Worm (Caenorhabditis elegans): Measurements from ENCODE around the gene srz-11.
"Not testable (repeated sequence)": the region's sequence is repeated elsewhere in the genome, so short reads cannot be mapped to it uniquely, and the experiment has no call there.

srz-11 gene

ce11 chrV:15162697-15163096 lies at the start of gene srz-11:
Gene srz-11 (plus strand): TSS chrV:15163082.
- TF ChIP-seq hnd-1 (tag; optimal IDR thresholded peaks at IDR 0.05) = no peak
- no peak for TF ChIP-seq aly-1 (tag; optimal IDR thresholded peaks at IDR 0.05)
- TF ChIP-seq scrt-1 (GFP tag; IDR thresholded peaks at IDR 0.05) = no peak
- TF ChIP-seq hmbx-1 (tag; optimal IDR thresholded peaks at IDR 0.05) = no peak
- TF ChIP-seq flt-1 (GFP tag; IDR thresholded peaks at IDR 0.05) = no peak
- no peak for TF ChIP-seq pes-1 (GFP tag; IDR thresholded peaks at IDR 0.05)
- no peak for TF ChIP-seq tra-4 (tag; optimal IDR thresholded peaks at IDR 0.05)
- no peak for TF ChIP-seq sea-1 (GFP tag; conservative IDR thresholded peaks at IDR 0.05)
- no peak for TF ChIP-seq tbx-37 (GFP tag; conservative IDR thresholded peaks at IDR 0.05)
- TF ChIP-seq hmg-4 (GFP tag; optimal IDR thresholded peaks at IDR 0.05) = no peak

ce11 chrV:15113992-15114391 lies 48.9 kb upstream of the srz-11 start, which contains the start of gene T01G5.6:
Gene T01G5.6 (minus strand): TSS chrV:15114092.
- TF ChIP-seq ceh-36 (tag; optimal IDR thresholded peaks at IDR 0.05) = no peak
- TF ChIP-seq tbx-11 (GFP tag; IDR thresholded peaks at IDR 0.05) = no peak
- TF ChIP-seq ets-7 (tag; optimal IDR thresholded peaks at IDR 0.05) = no peak
- no peak for TF ChIP-seq B0310.2 (tag; optimal IDR thresholded peaks at IDR 0.05)
- no peak for TF ChIP-seq tbx-37 (GFP tag; conservative IDR thresholded peaks at IDR 0.05)
- TF ChIP-seq ceh-13 (GFP tag; optimal IDR thresholded peaks at IDR 0.05) = no peak
- TF ChIP-seq hmbx-1 (tag; optimal IDR thresholded peaks at IDR 0.05) = no peak
- TF ChIP-seq sea-1 (GFP tag; conservative IDR thresholded peaks at IDR 0.05) = no peak
- TF ChIP-seq hnd-1 (tag; optimal IDR thresholded peaks at IDR 0.05) = no peak
- no peak for TF ChIP-seq scrt-1 (GFP tag; IDR thresholded peaks at IDR 0.05)
- TF ChIP-seq ama-1 (optimal IDR thresholded peaks at IDR 0.05) = no peak
- TF ChIP-seq hmg-4 (GFP tag; optimal IDR thresholded peaks at IDR 0.05) = no peak
- no peak for TF ChIP-seq F13C5.2 (tag; optimal IDR thresholded peaks at IDR 0.05)
- no peak for TF ChIP-seq tra-4 (tag; optimal IDR thresholded peaks at IDR 0.05)
- no peak for TF ChIP-seq aly-1 (tag; optimal IDR thresholded peaks at IDR 0.05)
- TF ChIP-seq flt-1 (GFP tag; IDR thresholded peaks at IDR 0.05) = no peak
- no peak for TF ChIP-seq pes-1 (GFP tag; IDR thresholded peaks at IDR 0.05)

ce11 chrV:15115968-15116367 lies 46.9 kb upstream of the srz-11 start, which contains the start of gene T01G5.8:
Gene T01G5.8 (plus strand): TSS chrV:15116268.
- TF ChIP-seq tra-4 (tag; optimal IDR thresholded peaks at IDR 0.05); B0310.2 (tag; optimal IDR thresholded peaks at IDR 0.05); hmg-4 (GFP tag; optimal IDR thresholded peaks at IDR 0.05): not testable (repeated sequence)

DNA sequence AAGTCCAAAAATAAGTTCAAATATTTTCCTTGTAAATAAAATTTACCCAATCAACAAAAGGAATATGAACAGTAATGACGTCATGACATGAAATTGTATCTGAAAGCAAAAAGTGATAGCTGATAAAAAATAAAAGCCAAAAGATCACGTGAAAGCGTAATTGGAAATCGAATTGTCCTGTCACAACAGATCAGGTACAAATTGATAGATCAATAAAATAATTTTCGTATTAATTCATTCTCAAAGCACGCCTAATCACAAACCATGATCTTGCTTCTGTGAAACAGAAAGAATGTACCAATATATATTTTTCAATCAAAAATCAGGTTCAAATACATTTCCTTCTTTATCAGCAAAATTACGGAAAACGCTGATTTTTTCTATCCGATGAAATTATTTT lies 43.4 kb upstream of the srz-11 start, which contains the start of gene flor-1:
TSS of gene flor-1 (minus strand) at position 101 of the 400 bp plus-strand sequence.
- no peak for TF ChIP-seq tra-4 (tag; optimal IDR thresholded peaks at IDR 0.05)
- TF ChIP-seq hmg-4 (GFP tag; optimal IDR thresholded peaks at IDR 0.05) = no peak
- TF ChIP-seq sea-1 (GFP tag; conservative IDR thresholded peaks at IDR 0.05) = no peak
- TF ChIP-seq pes-1 (GFP tag; IDR thresholded peaks at IDR 0.05) = no peak
- no peak for TF ChIP-seq ets-7 (tag; optimal IDR thresholded peaks at IDR 0.05)

- not testable (repeated sequence) for TF ChIP-seq B0310.2 (tag; optimal IDR thresholded peaks at IDR 0.05); sea-1 (GFP tag; conservative IDR thresholded peaks at IDR 0.05); pes-1 (GFP tag; IDR thresholded peaks at IDR 0.05)
These were observed 37.7 kb upstream of the srz-11 start, which contains the start of gene ugt-30 for ce11 chrV:15125162-15125561. Gene ugt-30 (minus strand): TSS chrV:15125262.

DNA sequence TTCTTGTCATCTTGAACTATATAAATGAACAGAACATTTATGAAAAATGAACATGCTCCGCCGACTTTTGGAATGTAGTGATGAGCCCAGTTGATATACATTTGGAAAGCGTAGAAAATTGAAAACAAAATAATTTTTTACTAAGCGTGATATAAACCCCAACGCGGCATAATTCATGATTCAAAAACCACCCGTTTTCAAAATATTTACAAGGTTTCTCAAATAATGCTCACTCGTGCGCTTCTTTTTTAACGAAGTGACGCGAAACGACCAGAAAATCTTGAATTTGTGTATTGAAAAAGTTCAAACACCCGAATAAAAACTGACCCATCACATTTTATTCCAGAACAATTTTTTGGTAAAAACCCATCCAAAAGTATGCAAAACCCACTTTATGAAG lies 35.5 kb upstream of the srz-11 start, which contains the start of gene srj-27:
TSS of gene srj-27 (minus strand) at position 101 of the 400 bp plus-strand sequence.
- TF ChIP-seq tbx-11 (GFP tag; IDR thresholded peaks at IDR 0.05) (no peak), ceh-13 (GFP tag; optimal IDR thresholded peaks at IDR 0.05) (no peak), F13C5.2 (tag; optimal IDR thresholded peaks at IDR 0.05) (no peak), tbx-37 (GFP tag; conservative IDR thresholded peaks at IDR 0.05) (no peak), ceh-36 (tag; optimal IDR thresholded peaks at IDR 0.05) (no peak), tra-4 (tag; optimal IDR thresholded peaks at IDR 0.05) (no peak), sea-1 (GFP tag; conservative IDR thresholded peaks at IDR 0.05) (no peak), ama-1 (optimal IDR thresholded peaks at IDR 0.05) (no peak), hmbx-1 (tag; optimal IDR thresholded peaks at IDR 0.05) (no peak), B0310.2 (tag; optimal IDR thresholded peaks at IDR 0.05) (no peak), hnd-1 (tag; optimal IDR thresholded peaks at IDR 0.05) (no peak)

DNA sequence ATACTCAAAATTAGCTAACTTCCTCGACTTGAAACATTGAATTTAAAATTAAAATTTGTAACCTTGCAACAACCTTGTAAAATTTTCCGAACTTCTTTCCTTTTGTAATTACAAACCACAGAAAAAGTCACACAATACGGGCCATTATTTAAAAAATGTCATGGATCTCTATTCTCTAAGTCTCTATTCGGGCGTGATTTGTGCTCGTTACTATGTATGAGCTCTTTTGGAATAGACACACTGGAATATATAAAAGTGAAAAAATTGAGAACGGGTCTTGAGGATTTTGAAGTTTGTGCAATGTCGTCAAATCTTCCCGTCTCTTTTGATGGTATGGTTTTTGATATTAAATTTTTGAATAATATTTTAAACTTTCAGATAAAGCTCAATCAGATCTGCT lies 34.9 kb upstream of the srz-11 start, which contains the start of gene srr-7:
TSS of gene srr-7 (plus strand) at position 301 of the 400 bp plus-strand sequence.
- TF ChIP-seq hmg-4 (GFP tag; optimal IDR thresholded peaks at IDR 0.05) (no peak), ets-7 (tag; optimal IDR thresholded peaks at IDR 0.05) (no peak), hnd-1 (tag; optimal IDR thresholded peaks at IDR 0.05) (no peak), scrt-1 (GFP tag; IDR thresholded peaks at IDR 0.05) (no peak), hmbx-1 (tag; optimal IDR thresholded peaks at IDR 0.05) (no peak), tbx-11 (GFP tag; IDR thresholded peaks at IDR 0.05) (no peak), aly-1 (tag; optimal IDR thresholded peaks at IDR 0.05) (no peak), ama-1 (optimal IDR thresholded peaks at IDR 0.05) (no peak), ceh-36 (tag; optimal IDR thresholded peaks at IDR 0.05) (no peak), B0310.2 (tag; optimal IDR thresholded peaks at IDR 0.05) (no peak), ceh-13 (GFP tag; optimal IDR thresholded peaks at IDR 0.05) (no peak), pes-1 (GFP tag; IDR thresholded peaks at IDR 0.05) (no peak), tbx-37 (GFP tag; conservative IDR thresholded peaks at IDR 0.05) (no peak), tra-4 (tag; optimal IDR thresholded peaks at IDR 0.05) (no peak), sea-1 (GFP tag; conservative IDR thresholded peaks at IDR 0.05) (no peak), F13C5.2 (tag; optimal IDR thresholded peaks at IDR 0.05) (no peak), flt-1 (GFP tag; IDR thresholded peaks at IDR 0.05) (no peak)

- no peak for TF ChIP-seq F13C5.2 (tag; optimal IDR thresholded peaks at IDR 0.05)
- TF ChIP-seq ets-7 (tag; optimal IDR thresholded peaks at IDR 0.05) = no peak
- TF ChIP-seq ceh-13 (GFP tag; optimal IDR thresholded peaks at IDR 0.05) = no peak
- no peak for TF ChIP-seq tbx-11 (GFP tag; IDR thresholded peaks at IDR 0.05)
- TF ChIP-seq scrt-1 (GFP tag; IDR thresholded peaks at IDR 0.05) = no peak
- TF ChIP-seq hmg-4 (GFP tag; optimal IDR thresholded peaks at IDR 0.05) = no peak
- no peak for TF ChIP-seq pes-1 (GFP tag; IDR thresholded peaks at IDR 0.05)
- no peak for TF ChIP-seq aly-1 (tag; optimal IDR thresholded peaks at IDR 0.05)
- TF ChIP-seq ama-1 (optimal IDR thresholded peaks at IDR 0.05) = no peak
- TF ChIP-seq sea-1 (GFP tag; conservative IDR thresholded peaks at IDR 0.05) = no peak
These were observed 30.5 kb upstream of the srz-11 start, which contains the start of gene str-171 for ce11 chrV:15132423-15132822. Gene str-171 (minus strand): TSS chrV:15132523.

All from whole organism, early embryonic.